Worm (Caenorhabditis elegans): Measurements from ENCODE around the gene ttbk-6.
"Not testable (repeated sequence)": the region's sequence is repeated elsewhere in the genome, so short reads cannot be mapped to it uniquely, and the experiment has no call there.

ttbk-6 gene

DNA sequence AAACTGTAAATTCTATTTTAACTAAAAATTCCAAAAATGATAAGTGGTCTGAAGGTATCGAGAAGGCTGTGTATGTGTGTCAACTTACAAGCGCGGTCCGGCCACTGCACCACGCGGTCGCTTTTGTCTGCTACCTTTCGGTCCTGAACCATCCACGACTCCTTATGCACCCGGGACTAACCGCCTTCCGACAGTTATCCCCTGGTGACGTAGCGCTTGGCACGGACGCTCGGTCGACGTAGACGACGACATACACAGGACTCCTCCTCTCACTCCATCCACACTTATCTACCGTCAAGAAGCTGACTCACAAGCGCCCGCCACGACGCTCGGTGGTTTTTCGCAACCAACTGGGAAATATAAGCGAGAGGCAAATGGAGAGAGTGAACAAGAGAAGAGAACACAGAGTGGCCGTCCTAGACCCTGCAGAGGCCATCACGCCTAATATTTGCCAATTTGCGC lies 43.1 kb upstream of the ttbk-6 start:
- TF ChIP-seq dmd-8 (GFP tag; IDR thresholded peaks at IDR 0.05) = peak; percentile 65; the same call in 1 of the 2 replicates
- peak; percentile 93 for TF ChIP-seq aha-1 (tag)
- TF ChIP-seq snpc-1.2 (GFP tag; IDR thresholded peaks at IDR 0.05) = peak; percentile 81; the same call in 1 of the 2 replicates
- TF ChIP-seq zfp-2 (tag; optimal IDR thresholded peaks at IDR 0.05) = peak; percentile 35
- peak in 1 of 2 experiments; percentile 76 for TF ChIP-seq unc-62 (GFP tag; optimal IDR thresholded peaks at IDR 0.05 in 1 of 2)
- TF ChIP-seq unc-62 (tag; optimal IDR thresholded peaks at IDR 0.05) = not testable (repeated sequence)
- peak; percentile 23 for TF ChIP-seq F49E8.2 (tag; optimal IDR thresholded peaks at IDR 0.05; ENCODE audit: borderline replicate concordance)
- TF ChIP-seq set-16 (GFP tag; IDR thresholded peaks at IDR 0.05) = peak; percentile 88
- 0 out of 2 replicates have a peak, but pooled peaks have one; percentile 52 for TF ChIP-seq D1046.2 (GFP tag; IDR thresholded peaks at IDR 0.05)
- peak; percentile 68; the same call in 1 of the 2 replicates for TF ChIP-seq ceh-44 (GFP tag; IDR thresholded peaks at IDR 0.05)
- peak; percentile 47 for TF ChIP-seq ceh-32 (tag; optimal IDR thresholded peaks at IDR 0.05; ENCODE audit: poor library complexity)
- TF ChIP-seq jun-1 (tag; optimal IDR thresholded peaks at IDR 0.05) = peak; percentile 47
- peak; percentile 70 for TF ChIP-seq F10B5.3 (tag; optimal IDR thresholded peaks at IDR 0.05)
- peak; percentile 85 for TF ChIP-seq mep-1 (tag; optimal IDR thresholded peaks at IDR 0.05)
- TF ChIP-seq gei-8 (GFP tag; optimal IDR thresholded peaks at IDR 0.05) = peak; percentile 75
- TF ChIP-seq hlh-30 (tag; optimal IDR thresholded peaks at IDR 0.05; ENCODE audit: insufficient read depth) = peak; percentile 65
- peak; percentile 86 for TF ChIP-seq tra-1 (GFP tag; IDR thresholded peaks at IDR 0.05)
- peak; percentile 50 for TF ChIP-seq nhr-11 (tag; optimal IDR thresholded peaks at IDR 0.05)
- TF ChIP-seq ctbp-1 (GFP tag; IDR thresholded peaks at IDR 0.05) = peak; percentile 90
- TF ChIP-seq lin-29 (GFP tag; IDR thresholded peaks at IDR 0.05) = peak; percentile 66
- peak; percentile 19; the same call in 1 of the 2 replicates for TF ChIP-seq nhr-41 (GFP tag; IDR thresholded peaks at IDR 0.05)
- peak; percentile 69 for TF ChIP-seq unc-130 (GFP tag; optimal IDR thresholded peaks at IDR 0.05)
- peak; percentile 81 for TF ChIP-seq spr-1 (tag; optimal IDR thresholded peaks at IDR 0.05)
- TF ChIP-seq lin-1 (GFP tag; IDR thresholded peaks at IDR 0.05) = peak; percentile 71
- peak; percentile 47 for TF ChIP-seq duxl-1 (tag; optimal IDR thresholded peaks at IDR 0.05; ENCODE audit: poor library complexity)
- TF ChIP-seq spr-3 (GFP tag; optimal IDR thresholded peaks at IDR 0.05) = peak; percentile 68
- peak; percentile 23 for TF ChIP-seq dpl-1 (GFP tag; optimal IDR thresholded peaks at IDR 0.05)
- 0 out of 2 replicates have a peak, but pooled peaks have one; percentile 54 for TF ChIP-seq zfp-3 (GFP tag; conservative IDR thresholded peaks at IDR 0.05)
- TF ChIP-seq ZK337.2 (GFP tag; IDR thresholded peaks at IDR 0.05) = peak; percentile 58; the same call in 1 of the 2 replicates
- peak; percentile 76 for TF ChIP-seq hlh-11 (tag; optimal IDR thresholded peaks at IDR 0.05)
- peak in 1 of 2 experiments; percentile 70 for TF ChIP-seq mdl-1 (tag; optimal IDR thresholded peaks at IDR 0.05)
- TF ChIP-seq nhr-6 (tag; optimal IDR thresholded peaks at IDR 0.05) = peak; percentile 23
- peak; percentile 73 for TF ChIP-seq lir-3 (tag; optimal IDR thresholded peaks at IDR 0.05)
- peak in 1 of 2 experiments; percentile 53 for TF ChIP-seq lsy-2 (tag; optimal IDR thresholded peaks at IDR 0.05)
- peak; percentile 70 for TF ChIP-seq Y5F2A.4 (GFP tag; optimal IDR thresholded peaks at IDR 0.05)
- peak; percentile 88 for TF ChIP-seq dmd-6 (GFP tag; IDR thresholded peaks at IDR 0.05)
- peak; percentile 86 for TF ChIP-seq sdz-12 (GFP tag; optimal IDR thresholded peaks at IDR 0.05)
- TF ChIP-seq lim-7 (GFP tag; IDR thresholded peaks at IDR 0.05) = peak; percentile 78
- TF ChIP-seq lin-13 (GFP tag; optimal IDR thresholded peaks at IDR 0.05) = peak; percentile 63
- 0 out of 2 replicates have a peak, but pooled peaks have one; percentile 47 for TF ChIP-seq F26F4.8 (GFP tag; conservative IDR thresholded peaks at IDR 0.05)
- TF ChIP-seq vab-7 (GFP tag; IDR thresholded peaks at IDR 0.05) = peak; percentile 72
- peak; percentile 24 for TF ChIP-seq zip-2 (tag; optimal IDR thresholded peaks at IDR 0.05)
- TF ChIP-seq arid-1 (GFP tag; conservative IDR thresholded peaks at IDR 0.05) = peak; percentile 92
- TF ChIP-seq mes-2 (tag; optimal IDR thresholded peaks at IDR 0.05; ENCODE audit: poor library complexity, severe bottlenecking) = peak; percentile 76
- TF ChIP-seq nhr-77 (tag; optimal IDR thresholded peaks at IDR 0.05) = peak; percentile 8
- peak; percentile 91 for TF ChIP-seq mxl-3 (GFP tag; optimal IDR thresholded peaks at IDR 0.05)
- peak; percentile 32 to 48 for TF ChIP-seq hif-1 (tag; optimal IDR thresholded peaks at IDR 0.05)
- TF ChIP-seq rbr-2 (tag; optimal IDR thresholded peaks at IDR 0.05) = peak; percentile 90
- peak; percentile 70 for TF ChIP-seq mxl-2 (GFP tag; conservative IDR thresholded peaks at IDR 0.05)
